Fruit fly (Drosophila melanogaster): ENCODE measurements around the gene CG33099.

- TF ChIP-seq CG8478 (optimal IDR thresholded peaks at IDR 0.05) = no peak
- TF ChIP-seq CTCF (optimal IDR thresholded peaks at IDR 0.05) = no peak
Observed at dm6 chr3R:22525546-22526352, 4.6 kb downstream of the CG33099 start.
